Worm (Caenorhabditis elegans) whole organism, L4 larva: ENCODE data around the gene srg-20.

ENCODE experiments used
- F26F4.8 ChIP-seq: fragments of 200-800 bp; sonication (Bioruptor generic); conservative IDR thresholded peaks from 2 replicates; pipeline ENCODE4 v1.3.6; 2022; ENCODE audit warnings: missing genetic modification characterization, missing compliant biosample characterization
- F37D6.2 ChIP-seq: sonication (generic microtip); optimal IDR thresholded peaks from 2 replicates; lab custom pipeline; 2016; ENCODE audit warnings: mild to moderate bottlenecking, missing genetic modification characterization, missing compliant biosample characterization
- F49E8.2 ChIP-seq: sonication (generic microtip); optimal IDR thresholded peaks from 2 replicates; lab custom pipeline; 2016; ENCODE audit warnings: missing compliant biosample characterization, mild to moderate bottlenecking, missing genetic modification characterization, borderline replicate concordance
- Y75B8A.6 ChIP-seq: fragments of 200-800 bp; sonication (Bioruptor generic); IDR thresholded peaks from 2 replicates; pipeline ENCODE4 v1.3.6; 2022; ENCODE audit warnings: missing genetic modification reagents, missing genetic modification characterization, missing compliant biosample characterization
- ZK337.2 ChIP-seq: fragments of 200-800 bp; sonication (Bioruptor generic); IDR thresholded peaks from 2 replicates; pipeline ENCODE4 v1.3.6; 2022; ENCODE audit warnings: missing genetic modification reagents, missing genetic modification characterization, missing compliant biosample characterization
- attf-4 ChIP-seq: sonication (generic microtip); optimal IDR thresholded peaks from 3 replicates; lab custom pipeline; 2017; ENCODE audit warnings: missing biosample characterization, missing genetic modification characterization
- ceh-28 ChIP-seq: fragments of 150-350 bp; optimal IDR thresholded peaks from 2 replicates; lab custom pipeline; 2014; ENCODE audit warnings: missing biosample characterization, missing genetic modification reagents, missing genetic modification characterization
- ceh-32 ChIP-seq: sonication (generic microtip); optimal IDR thresholded peaks from 2 replicates; lab custom pipeline; 2016; ENCODE audit warnings: mild to moderate bottlenecking, missing genetic modification characterization, missing compliant biosample characterization; ENCODE audit not compliant: poor library complexity
- ceh-44 ChIP-seq: fragments of 200-800 bp; sonication (Bioruptor generic); IDR thresholded peaks from 2 replicates; pipeline ENCODE4 v1.3.6; 2022; ENCODE audit warnings: missing genetic modification reagents, missing genetic modification characterization, missing compliant biosample characterization
- ceh-82 ChIP-seq: sonication (generic microtip); optimal IDR thresholded peaks from 2 replicates; lab custom pipeline; 2017; ENCODE audit warnings: missing biosample characterization, missing genetic modification characterization
- ctbp-1 ChIP-seq: fragments of 200-800 bp; sonication (Bioruptor generic); IDR thresholded peaks from 2 replicates; pipeline ENCODE4 v1.3.6; 2022; ENCODE audit warnings: missing genetic modification reagents, missing genetic modification characterization, missing compliant biosample characterization
- daf-12 ChIP-seq: fragments of 150-350 bp; optimal IDR thresholded peaks from 2 replicates; lab custom pipeline; 2014; ENCODE audit warnings: missing biosample characterization, missing genetic modification reagents, missing genetic modification characterization
- duxl-1 ChIP-seq: sonication (generic microtip); optimal IDR thresholded peaks from 2 replicates; lab custom pipeline; 2016; ENCODE audit warnings: mild to moderate bottlenecking, missing genetic modification characterization, moderate library complexity, missing compliant biosample characterization; ENCODE audit not compliant: poor library complexity
- dve-1 ChIP-seq: sonication (generic microtip); optimal IDR thresholded peaks from 2 replicates; lab custom pipeline; 2017; ENCODE audit warnings: antibody characterized with exemption, mild to moderate bottlenecking, missing genetic modification characterization, missing compliant biosample characterization; ENCODE audit not compliant: insufficient read depth
- fos-1 ChIP-seq: fragments of 150-350 bp; optimal IDR thresholded peaks from 2 replicates; lab custom pipeline; 2014; ENCODE audit warnings: missing biosample characterization, missing genetic modification characterization
- hlh-11 ChIP-seq: fragments of 200-800 bp; sonication (Bioruptor generic); optimal IDR thresholded peaks from 2 replicates; lab custom pipeline; 2018; ENCODE audit warnings: mild to moderate bottlenecking, missing genetic modification characterization, missing compliant biosample characterization
- hmg-1.1 ChIP-seq: fragments of 200-800 bp; sonication (Bioruptor generic); IDR thresholded peaks from 2 replicates; pipeline ENCODE4 v1.3.6; 2022; ENCODE audit warnings: missing genetic modification reagents, missing genetic modification characterization, missing compliant biosample characterization
- jun-1 ChIP-seq: fragments of 150-350 bp; optimal IDR thresholded peaks from 2 replicates; lab custom pipeline; 2014; ENCODE audit warnings: missing biosample characterization, missing genetic modification reagents, missing genetic modification characterization
- lin-29 ChIP-seq: fragments of 200-800 bp; sonication (Bioruptor generic); IDR thresholded peaks from 2 replicates; pipeline ENCODE4 v1.3.6; 2022; ENCODE audit warnings: missing genetic modification reagents, missing genetic modification characterization, missing compliant biosample characterization
- lin-39 ChIP-seq: fragments of 150-350 bp; optimal IDR thresholded peaks from 2 replicates; lab custom pipeline; 2014; ENCODE audit warnings: missing biosample characterization, missing genetic modification reagents, missing genetic modification characterization
- madf-5 ChIP-seq, 2 experiments: fragments of 200-800 bp; sonication (Bioruptor generic); IDR thresholded peaks; 2 replicates each; pipeline ENCODE4 v1.3.6; 2022; ENCODE audit warnings: missing compliant biosample characterization in 2 of 2, missing genetic modification characterization in 2 of 2
- mxl-2 ChIP-seq: fragments of 200-800 bp; sonication (Bioruptor generic); conservative IDR thresholded peaks from 2 replicates; pipeline ENCODE4 v1.3.6; 2022; ENCODE audit warnings: missing genetic modification reagents, missing genetic modification characterization, missing compliant biosample characterization
- mxl-3 ChIP-seq: fragments of 200-800 bp; sonication (Bioruptor generic); optimal IDR thresholded peaks from 2 replicates; lab custom pipeline; 2018; ENCODE audit warnings: mild to moderate bottlenecking, missing genetic modification characterization, missing compliant biosample characterization
- nhr-102 ChIP-seq: sonication (generic microtip); optimal IDR thresholded peaks from 2 replicates; lab custom pipeline; 2016; ENCODE audit warnings: mild to moderate bottlenecking, missing genetic modification characterization, moderate library complexity, missing compliant biosample characterization
- nhr-111 ChIP-seq: fragments of 200-800 bp; sonication (Bioruptor generic); optimal IDR thresholded peaks from 2 replicates; lab custom pipeline; 2018; ENCODE audit warnings: mild to moderate bottlenecking, missing genetic modification characterization, missing compliant biosample characterization
- nhr-237 ChIP-seq: sonication (generic microtip); optimal IDR thresholded peaks from 2 replicates; lab custom pipeline; 2017; ENCODE audit warnings: missing biosample characterization, missing genetic modification characterization
- nhr-25 ChIP-seq: sonication (generic microtip); optimal IDR thresholded peaks from 2 replicates; lab custom pipeline; 2017; ENCODE audit warnings: missing genetic modification characterization, mild to moderate bottlenecking, missing compliant biosample characterization, antibody characterized with exemption, moderate library complexity, borderline replicate concordance; ENCODE audit not compliant: insufficient read depth
- nhr-48 ChIP-seq: sonication (generic microtip); optimal IDR thresholded peaks from 2 replicates; lab custom pipeline; 2016; ENCODE audit warnings: mild to moderate bottlenecking, missing genetic modification characterization, missing compliant biosample characterization
- rbr-2 ChIP-seq: sonication (generic microtip); optimal IDR thresholded peaks from 2 replicates; lab custom pipeline; 2016; ENCODE audit warnings: missing genotype, missing genetic modification characterization, missing compliant biosample characterization
- saeg-2 ChIP-seq: fragments of 200-800 bp; sonication (Bioruptor generic); IDR thresholded peaks from 2 replicates; pipeline ENCODE4 v1.3.6; 2022; ENCODE audit warnings: missing genetic modification reagents, missing genetic modification characterization, missing compliant biosample characterization
- tra-1 ChIP-seq: fragments of 200-800 bp; sonication (Bioruptor generic); IDR thresholded peaks from 2 replicates; pipeline ENCODE4 v1.3.6; 2022; ENCODE audit warnings: missing genetic modification reagents, missing genetic modification characterization, missing compliant biosample characterization
- unc-130 ChIP-seq: sonication (generic microtip); optimal IDR thresholded peaks from 2 replicates; lab custom pipeline; 2016; ENCODE audit warnings: missing genetic modification reagents, missing genetic modification characterization, missing compliant biosample characterization
- unc-62 ChIP-seq, 3 experiments: fragments of 150-350 bp in 1 of 3; sonication (generic microtip); optimal IDR thresholded peaks in 2 of 3; peaks in 1 of 3; 1 replicate in 1 of 3; 2 replicates in 2 of 3; lab custom pipeline; 2014 to 2017; ENCODE audit warnings: missing biosample characterization in 3 of 3, missing genetic modification characterization in 3 of 3, missing genetic modification reagents in 3 of 3, missing genotype in 1 of 3
- zip-2 ChIP-seq: fragments of 150-350 bp; optimal IDR thresholded peaks from 2 replicates; lab custom pipeline; 2014; ENCODE audit warnings: missing biosample characterization, missing genetic modification characterization
- ztf-7 ChIP-seq: fragments of 150-350 bp; optimal IDR thresholded peaks from 2 replicates; lab custom pipeline; 2014; ENCODE audit warnings: missing biosample characterization, missing genetic modification characterization

Gene srg-20

DNA sequence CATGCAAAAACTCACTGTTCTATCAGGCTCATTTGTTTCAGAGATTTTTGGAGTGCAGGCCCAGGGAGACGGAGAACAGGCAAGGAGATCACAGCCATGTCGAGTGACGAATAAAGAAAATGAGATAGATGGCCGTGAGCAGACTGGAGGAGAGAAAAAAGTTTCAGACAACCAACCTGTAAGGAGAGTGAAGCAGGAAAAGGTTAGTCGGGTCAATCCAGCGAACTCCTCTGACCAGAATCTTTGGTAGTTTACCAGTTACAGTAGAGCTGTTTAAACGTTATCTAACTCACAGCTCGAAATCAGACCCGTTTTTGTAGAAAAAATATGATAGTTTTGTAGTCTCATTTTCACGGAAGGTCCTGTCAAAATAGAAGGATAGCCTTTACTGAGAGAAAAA is 12.3 kb downstream of the srg-20 start, which contains the start of gene fbxb-21:
Gene fbxb-21, minus strand, starts transcription at position 101 of the 400 bp plus-strand sequence.
- TF ChIP-seq duxl-1 (tag; lab: Kevin White, UChicago) (no peak), zip-2 (no peak), mxl-2 (GFP tag; lab: Robert Waterston, UW) (no peak), nhr-25 (tag; lab: Kevin White, UChicago) (no peak), ceh-32 (no peak), nhr-102 (tag; lab: Kevin White, UChicago) (no peak), ctbp-1 (no peak), attf-4 (tag; lab: Kevin White, UChicago) (no peak), F37D6.2 (tag; lab: Kevin White, UChicago) (no peak), madf-5 (GFP tag; IDR thresholded peaks at IDR 0.05; lab: Robert Waterston, UW) (no peak), nhr-237 (tag; lab: Kevin White, UChicago) (no peak)

DNA sequence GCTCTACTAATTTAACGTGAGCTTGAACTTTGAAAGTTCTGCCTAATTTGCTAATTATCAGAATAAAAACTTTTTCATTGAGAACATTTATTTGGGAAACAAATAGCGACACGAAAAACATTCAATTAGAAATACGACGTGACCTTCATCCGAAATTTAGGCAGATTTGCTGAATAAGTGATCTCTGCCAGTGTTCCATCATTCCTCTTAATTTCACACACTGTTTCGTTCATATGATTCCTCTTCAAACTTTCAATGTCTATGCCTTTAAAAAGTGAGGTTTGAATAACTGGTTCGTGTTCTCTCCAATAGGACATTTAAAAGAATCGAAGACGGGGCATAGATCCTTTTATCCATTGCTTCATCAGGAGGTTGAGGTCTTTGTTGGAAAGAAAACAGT is 14.0 kb downstream of the srg-20 start, which contains the start of gene fbxb-20:
Gene fbxb-20, minus strand, starts transcription at position 101 of the 400 bp plus-strand sequence.
- TF ChIP-seq ZK337.2 (GFP tag; lab: Robert Waterston, UW) (no peak), fos-1 (tag; lab: Kevin White, UChicago) (no peak)
- TF ChIP-seq, all 104 proteins: peak for 0

- TF ChIP-seq ceh-28, result no peak
Measured at ce11 chrII:1651804-1652203, 15.3 kb downstream of the srg-20 start, which contains the start of gene fbxb-16. Gene fbxb-16, minus strand, starts transcription at chrII:1651904.

DNA sequence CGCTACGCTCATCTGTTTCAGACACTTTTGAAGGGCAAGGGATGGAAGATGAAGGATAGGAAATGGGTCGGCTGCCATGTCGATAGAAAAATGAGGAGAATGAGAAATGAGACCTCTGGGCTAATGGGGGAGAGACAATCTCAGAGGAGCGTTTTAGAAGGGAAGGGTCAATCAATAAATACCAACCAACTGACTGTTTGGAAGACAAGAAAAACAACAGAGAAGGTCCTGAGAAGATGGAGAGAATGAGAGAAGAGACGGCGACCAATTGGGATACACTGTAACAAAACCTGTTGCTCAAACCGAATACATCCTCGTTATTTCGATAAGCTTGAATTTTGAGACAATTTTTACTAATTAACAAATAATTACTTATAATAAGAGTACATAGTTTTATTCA is 16.9 kb downstream of the srg-20 start, which contains the start of gene fbxb-15:
Gene fbxb-15, minus strand, starts transcription at position 101 of the 400 bp plus-strand sequence.
- TF ChIP-seq lin-29 (GFP tag; lab: Robert Waterston, UW), result no peak
- no peak for TF ChIP-seq nhr-111
- no peak for TF ChIP-seq tra-1 (GFP tag; lab: Robert Waterston, UW)
- no peak for TF ChIP-seq ceh-44
- no peak for TF ChIP-seq jun-1 (tag; lab: Kevin White, UChicago)
- TF ChIP-seq nhr-48 (tag; lab: Kevin White, UChicago), result no peak
- no peak for TF ChIP-seq unc-130 (GFP tag; lab: Kevin White, UChicago)
- TF ChIP-seq zip-2, result no peak
- TF ChIP-seq rbr-2 (tag; lab: Kevin White, UChicago), result no peak
- TF ChIP-seq duxl-1 (tag; lab: Kevin White, UChicago), result no peak
- no peak for TF ChIP-seq lin-39 (tag; lab: Kevin White, UChicago)

- no peak for TF ChIP-seq F49E8.2 (tag; lab: Kevin White, UChicago)
- no peak for TF ChIP-seq hlh-11
- TF ChIP-seq daf-12 (tag; lab: Kevin White, UChicago), result no peak
- TF ChIP-seq ceh-82, result no peak
- no peak for TF ChIP-seq mxl-3 (GFP tag; lab: Kevin White, UChicago)
- TF ChIP-seq unc-62 (GFP tag; optimal IDR thresholded peaks at IDR 0.05 in 1 of 2; lab: Kevin White, UChicago), result no peak
- TF ChIP-seq unc-62 (tag; optimal IDR thresholded peaks at IDR 0.05; lab: Kevin White, UChicago), result no peak
- TF ChIP-seq saeg-2 (GFP tag; lab: Robert Waterston, UW), result no peak
- TF ChIP-seq F26F4.8 (GFP tag; lab: Robert Waterston, UW), result no peak
- TF ChIP-seq F37D6.2 (tag; lab: Kevin White, UChicago), result no peak
- no peak for TF ChIP-seq Y75B8A.6 (GFP tag; lab: Robert Waterston, UW)
- TF ChIP-seq hmg-1.1 (GFP tag; lab: Robert Waterston, UW), result no peak
- no peak for TF ChIP-seq ztf-7 (tag; lab: Kevin White, UChicago)
- no peak for TF ChIP-seq nhr-111
- no peak for TF ChIP-seq dve-1 (tag; lab: Kevin White, UChicago)
Measured at ce11 chrII:1654917-1655316, 18.4 kb downstream of the srg-20 start, which contains the start of gene btb-12. Gene btb-12, plus strand, starts transcription at chrII:1655217.
